2 worm cellular contexts compared by ENCODE assay signal in the genomic region with DNA sequence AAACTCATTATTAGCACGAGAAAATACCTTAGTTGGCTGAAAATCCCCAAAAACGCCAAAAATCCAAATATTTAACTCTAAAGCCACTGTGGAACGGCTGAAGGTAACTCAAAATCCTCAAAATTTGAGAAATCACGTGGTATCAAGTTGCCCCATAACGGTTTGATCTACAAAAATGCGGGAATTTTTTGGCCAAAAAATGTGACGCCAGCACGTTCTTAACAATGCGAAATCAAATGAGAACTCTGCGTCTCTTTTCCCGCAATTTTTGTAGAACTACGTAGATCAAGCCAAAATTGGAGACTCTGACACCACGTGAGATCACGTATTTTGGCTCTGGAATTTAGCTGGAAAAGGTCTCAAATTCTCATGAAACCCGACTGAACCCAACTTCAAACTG.
TF ChIP-seq lines count a peak whose summit lies in the region.

No protein-coding gene starts in this region.

TF ChIP-seq in whole organism, L1 larva, 84 proteins besides CTCF, POLR2A, EP300 and RAD21:
- TF ChIP-seq sox-4 (tag; optimal IDR thresholded peaks at IDR 0.05; lab: Kevin White, UChicago) (no peak), ztf-11 (tag; optimal IDR thresholded peaks at IDR 0.05; lab: Kevin White, UChicago) (no peak), nhr-85 (tag; lab: Kevin White, UChicago) (peak; percentile 53), efl-1 (optimal IDR thresholded peaks at IDR 0.05; lab: Kevin White, UChicago) (no peak), efl-1 (GFP tag; optimal IDR thresholded peaks at IDR 0.05 in 1 of 2; lab: Kevin White, UChicago) (peak in 1 of 2 experiments; percentile 23), mep-1 (tag; optimal IDR thresholded peaks at IDR 0.05; lab: Kevin White, UChicago) (no peak), sptf-1 (tag; optimal IDR thresholded peaks at IDR 0.05; lab: Kevin White, UChicago) (no peak), Y116A8C.19 (tag; optimal IDR thresholded peaks at IDR 0.05; lab: Kevin White, UChicago; ENCODE audit: borderline replicate concordance) (no peak), F16B12.6 (tag; optimal IDR thresholded peaks at IDR 0.05; lab: Kevin White, UChicago) (no peak), pqm-1 (tag; optimal IDR thresholded peaks at IDR 0.05; lab: Kevin White, UChicago) (no peak), aha-1 (tag; optimal IDR thresholded peaks at IDR 0.05; lab: Kevin White, UChicago) (no peak), blmp-1 (tag; optimal IDR thresholded peaks at IDR 0.05; lab: Kevin White, UChicago) (no peak)

TF ChIP-seq in whole organism, young adult, 124 proteins besides CTCF, POLR2A, EP300 and RAD21:
- TF ChIP-seq ztf-18 (tag; optimal IDR thresholded peaks at IDR 0.05; lab: Kevin White, UChicago) (no peak), madf-6 (GFP tag; IDR thresholded peaks at IDR 0.05; lab: Robert Waterston, UW) (peak; percentile 56; the same call in 1 of the 2 replicates), efl-1 (GFP tag; optimal IDR thresholded peaks at IDR 0.05; lab: Kevin White, UChicago) (peak; percentile 18), snpc-1.3 (tag; optimal IDR thresholded peaks at IDR 0.05; lab: Kevin White, UChicago; ENCODE audit: insufficient read depth) (no peak)
